Worm (Caenorhabditis elegans): ENCODE data around the gene H10E21.5.

- TF ChIP-seq tab-1 (GFP tag; IDR thresholded peaks at IDR 0.05) = no peak
- TF ChIP-seq ztf-23 (GFP tag; IDR thresholded peaks at IDR 0.05) = no peak
- no peak for TF ChIP-seq ztf-29 (GFP tag; IDR thresholded peaks at IDR 0.05)
- TF ChIP-seq ref-1 (GFP tag; conservative IDR thresholded peaks at IDR 0.05) = no peak
- no peak for TF ChIP-seq cog-1 (tag; optimal IDR thresholded peaks at IDR 0.05)
- TF ChIP-seq flt-1 (GFP tag; IDR thresholded peaks at IDR 0.05) = no peak
Measured at ce11 chrIII:30399-30798, 6.6 kb upstream of the H10E21.5 start.

Data from whole organism, midembryonic.